Worm (Caenorhabditis elegans) whole organism, young adult: ENCODE measurements around the gene srd-28.

Experiments
- attf-6 ChIP-seq: fragments of 200-800 bp; sonication (Bioruptor generic); IDR thresholded peaks from 2 replicates; pipeline ENCODE4 v1.3.6; 2022; ENCODE audit warnings: missing genetic modification reagents, missing genetic modification characterization, missing compliant biosample characterization
- mes-4 ChIP-seq: sonication (generic microtip); optimal IDR thresholded peaks from 2 replicates; lab custom pipeline; 2016; ENCODE audit warnings: missing genotype, missing genetic modification characterization, missing compliant biosample characterization
- ztf-3 ChIP-seq: fragments of 200-800 bp; sonication (Bioruptor generic); optimal IDR thresholded peaks from 2 replicates; lab custom pipeline; 2018; ENCODE audit warnings: mild to moderate bottlenecking, missing genetic modification characterization, missing compliant biosample characterization

- TF ChIP-seq ztf-3 (no peak), attf-6 (GFP tag; lab: Robert Waterston, UW) (no peak), mes-4 (tag; lab: Kevin White, UChicago) (no peak)
Measured at ce11 chrV:15290995-15291394, 40.6 kb downstream of the srd-28 start, which contains the start of gene cyp-34A2.
